Fruit fly (Drosophila melanogaster) whole organism, embryonic: ENCODE results near the gene RpL32.

Experiments used
- ATbp ChIP-seq: fragments of 200-800 bp; sonication (Bioruptor generic); optimal IDR thresholded peaks from 2 replicates; lab custom pipeline; 2017; ENCODE audit warnings: missing biosample characterization, mild to moderate bottlenecking, missing genetic modification characterization, missing genetic modification reagents
- Ada2b ChIP-seq: fragments of 200-800 bp; sonication (Bioruptor generic); IDR thresholded peaks from 2 replicates; pipeline ENCODE4 v1.3.6; 2022; ENCODE audit warnings: missing biosample characterization, missing genetic modification characterization
- Asciz ChIP-seq: fragments of 200-800 bp; sonication (Bioruptor generic); optimal IDR thresholded peaks from 2 replicates; lab custom pipeline; 2017; ENCODE audit warnings: missing biosample characterization, mild to moderate bottlenecking, missing genetic modification characterization, missing genetic modification reagents
- B-H2 ChIP-seq: fragments of 200-800 bp; sonication (Bioruptor generic); optimal IDR thresholded peaks from 2 replicates; lab custom pipeline; 2018; ENCODE audit warnings: missing biosample characterization, mild to moderate bottlenecking, missing genetic modification characterization
- BEAF-32 ChIP-seq: fragments of 200-800 bp; sonication (Bioruptor generic); optimal IDR thresholded peaks from 3 replicates; lab custom pipeline; 2017; ENCODE audit warnings: missing biosample characterization, missing genetic modification characterization, mild to moderate bottlenecking, moderate library complexity, missing genetic modification reagents
- CG10147 ChIP-seq: fragments of 200-800 bp; sonication (Bioruptor generic); optimal IDR thresholded peaks from 2 replicates; lab custom pipeline; 2019; ENCODE audit warnings: missing biosample characterization, mild to moderate bottlenecking, missing genetic modification characterization, moderate library complexity
- CG10209 ChIP-seq: fragments of 200-800 bp; sonication (Bioruptor generic); optimal IDR thresholded peaks from 3 replicates; lab custom pipeline; 2017; ENCODE audit warnings: missing biosample characterization, mild to moderate bottlenecking, missing genetic modification characterization, missing genetic modification reagents
- CG11696 ChIP-seq: fragments of 200-800 bp; sonication (Bioruptor generic); IDR thresholded peaks from 2 replicates; pipeline ENCODE4 v1.3.6; 2022; ENCODE audit warnings: missing biosample characterization, missing genetic modification characterization
- CG12155 ChIP-seq: fragments of 200-800 bp; sonication (Bioruptor generic); optimal IDR thresholded peaks from 3 replicates; lab custom pipeline; 2016; ENCODE audit warnings: missing biosample characterization, missing genetic modification characterization
- CG1233 ChIP-seq: fragments of 200-800 bp; sonication (Bioruptor generic); optimal IDR thresholded peaks from 4 replicates; lab custom pipeline; 2018; ENCODE audit warnings: missing biosample characterization, mild to moderate bottlenecking, missing genetic modification characterization
- CG12391 ChIP-seq: fragments of 200-800 bp; sonication (Bioruptor generic); optimal IDR thresholded peaks from 3 replicates; lab custom pipeline; 2018; ENCODE audit warnings: missing biosample characterization, mild to moderate bottlenecking, missing genetic modification characterization, moderate library complexity
- CG12942 ChIP-seq: fragments of 200-800 bp; sonication (Bioruptor generic); optimal IDR thresholded peaks from 3 replicates; lab custom pipeline; 2016; ENCODE audit warnings: missing biosample characterization, missing genetic modification characterization
- CG1529 ChIP-seq: fragments of 200-800 bp; sonication (Bioruptor generic); optimal IDR thresholded peaks from 3 replicates; lab custom pipeline; 2018; ENCODE audit warnings: missing biosample characterization, missing genetic modification characterization
- CG18262 ChIP-seq: fragments of 200-800 bp; optimal IDR thresholded peaks from 3 replicates; lab custom pipeline; 2019; ENCODE audit warnings: missing biosample characterization, mild to moderate bottlenecking, missing genetic modification characterization, moderate library complexity
- CG2199 ChIP-seq: fragments of 200-800 bp; sonication (Bioruptor generic); IDR thresholded peaks from 3 replicates; pipeline ENCODE4 v1.3.6; 2022; ENCODE audit warnings: missing biosample characterization, missing genetic modification characterization
- CG3995 ChIP-seq: fragments of 200-800 bp; sonication (Bioruptor generic); optimal IDR thresholded peaks from 3 replicates; lab custom pipeline; 2016; ENCODE audit warnings: missing biosample characterization, missing genetic modification characterization
- CG6683 ChIP-seq: fragments of 200-800 bp; sonication (Bioruptor generic); optimal IDR thresholded peaks from 2 replicates; lab custom pipeline; 2017; ENCODE audit warnings: missing biosample characterization, mild to moderate bottlenecking, missing genetic modification characterization, missing genetic modification reagents
- CG7271 ChIP-seq: fragments of 200-800 bp; sonication (Bioruptor generic); optimal IDR thresholded peaks from 2 replicates; lab custom pipeline; 2018; ENCODE audit warnings: missing biosample characterization, mild to moderate bottlenecking, missing genetic modification characterization, moderate library complexity
- CG8281 ChIP-seq: fragments of 200-800 bp; sonication (Bioruptor generic); optimal IDR thresholded peaks from 2 replicates; lab custom pipeline; 2018; ENCODE audit warnings: missing biosample characterization, mild to moderate bottlenecking, missing genetic modification characterization, moderate library complexity
- CG8478 ChIP-seq: fragments of >200 bp; optimal IDR thresholded peaks from 2 replicates; lab custom pipeline; 2018
- CTCF ChIP-seq: fragments of 200-800 bp; sonication (Bioruptor generic); optimal IDR thresholded peaks from 2 replicates; lab custom pipeline; 2017; ENCODE audit warnings: missing biosample characterization, mild to moderate bottlenecking, missing genetic modification characterization, moderate library complexity
- Dek ChIP-seq: fragments of 200-800 bp; sonication (Bioruptor generic); optimal IDR thresholded peaks from 3 replicates; lab custom pipeline; 2019; ENCODE audit warnings: missing biosample characterization, mild to moderate bottlenecking, missing genetic modification characterization, moderate library complexity
- Elba2 ChIP-seq: fragments of 200-800 bp; sonication (Bioruptor generic); optimal IDR thresholded peaks from 3 replicates; lab custom pipeline; 2016; ENCODE audit warnings: missing biosample characterization, missing genetic modification characterization
- Fer1 ChIP-seq: fragments of 200-800 bp; sonication (Bioruptor generic); optimal IDR thresholded peaks from 2 replicates; lab custom pipeline; 2017; ENCODE audit warnings: missing biosample characterization, mild to moderate bottlenecking, missing genetic modification characterization
- HHEX ChIP-seq: fragments of 200-800 bp; sonication (Bioruptor generic); optimal IDR thresholded peaks from 3 replicates; lab custom pipeline; 2017; ENCODE audit warnings: missing biosample characterization, mild to moderate bottlenecking, missing genetic modification characterization, missing genetic modification reagents
- Hey ChIP-seq: fragments of 200-800 bp; sonication (Bioruptor generic); optimal IDR thresholded peaks from 3 replicates; lab custom pipeline; 2018; ENCODE audit warnings: missing biosample characterization, mild to moderate bottlenecking, missing genetic modification characterization
- MESR4 ChIP-seq: fragments of 200-800 bp; sonication (Bioruptor generic); optimal IDR thresholded peaks from 2 replicates; lab custom pipeline; 2018; ENCODE audit warnings: missing biosample characterization, mild to moderate bottlenecking, missing genetic modification characterization, moderate library complexity
- Opbp ChIP-seq: fragments of 200-800 bp; sonication (Bioruptor generic); IDR thresholded peaks from 3 replicates; pipeline ENCODE4 v1.3.6; 2022; ENCODE audit warnings: missing biosample characterization, missing genetic modification characterization; ENCODE audit not compliant: partially characterized antibody
- Optix ChIP-seq: fragments of 200-800 bp; sonication (Bioruptor generic); IDR thresholded peaks from 3 replicates; pipeline ENCODE4 v1.3.6; 2022; ENCODE audit warnings: missing biosample characterization, missing genetic modification characterization
- ash1 ChIP-seq: fragments of 200-800 bp; sonication (Bioruptor generic); optimal IDR thresholded peaks from 2 replicates; lab custom pipeline; 2018; ENCODE audit warnings: missing biosample characterization, mild to moderate bottlenecking, missing genetic modification characterization
- caup ChIP-seq: fragments of 200-800 bp; sonication (Bioruptor generic); optimal IDR thresholded peaks from 3 replicates; lab custom pipeline; 2017; ENCODE audit warnings: missing biosample characterization, mild to moderate bottlenecking, missing genetic modification characterization, moderate library complexity; ENCODE audit not compliant: severe bottlenecking
- crc ChIP-seq: fragments of 200-800 bp; sonication (Bioruptor generic); optimal IDR thresholded peaks from 2 replicates; lab custom pipeline; 2016; ENCODE audit warnings: missing biosample characterization, missing genetic modification characterization
- disco-r ChIP-seq: fragments of 200-800 bp; sonication (Bioruptor generic); optimal IDR thresholded peaks from 2 replicates; lab custom pipeline; 2016; ENCODE audit warnings: missing biosample characterization, missing genetic modification characterization
- emc ChIP-seq: fragments of 200-800 bp; sonication (Bioruptor generic); optimal IDR thresholded peaks from 2 replicates; lab custom pipeline; 2016; ENCODE audit warnings: missing biosample characterization, missing genetic modification characterization
- gsb-n ChIP-seq: fragments of 200-800 bp; sonication (Bioruptor generic); optimal IDR thresholded peaks from 3 replicates; lab custom pipeline; 2018; ENCODE audit warnings: missing biosample characterization, mild to moderate bottlenecking, missing genetic modification characterization
- hkb ChIP-seq, 2 experiments: fragments of 200-800 bp in 1 of 2; fragments of >200 bp in 1 of 2; sonication (Bioruptor generic) in 1 of 2; IDR thresholded peaks in 1 of 2; optimal IDR thresholded peaks in 1 of 2; 2 replicates each; pipeline versions ENCODE4 v1.3.6 to Lab custom; 2017 to 2022; ENCODE audit warnings: missing biosample characterization in 1 of 2, missing genetic modification characterization in 1 of 2
- jigr1 ChIP-seq: fragments of 200-800 bp; sonication (Bioruptor generic); IDR thresholded peaks from 3 replicates; pipeline ENCODE4 v1.3.6; 2022; ENCODE audit warnings: missing biosample characterization, missing genetic modification characterization
- lilli ChIP-seq: fragments of 200-800 bp; sonication (Bioruptor generic); optimal IDR thresholded peaks from 3 replicates; lab custom pipeline; 2016; ENCODE audit warnings: missing biosample characterization, missing genetic modification characterization
- p53 ChIP-seq: fragments of 200-800 bp; sonication (Bioruptor generic); optimal IDR thresholded peaks from 2 replicates; lab custom pipeline; 2016; ENCODE audit warnings: missing biosample characterization, missing genetic modification characterization
- pan ChIP-seq, 4 experiments: fragments of >200 bp in 3 of 4; fragments of 200-800 bp in 1 of 4; sonication (Bioruptor generic) in 1 of 4; optimal IDR thresholded peaks in 3 of 4; IDR thresholded peaks in 1 of 4; 2 replicates each; pipeline versions ENCODE4 v1.3.6 to Lab custom; 2017 to 2022; ENCODE audit warnings: missing biosample characterization in 2 of 4, missing genetic modification characterization in 2 of 4, mixed read lengths in 1 of 4
- pum ChIP-seq: fragments of 200-800 bp; sonication (Bioruptor generic); optimal IDR thresholded peaks from 2 replicates; lab custom pipeline; 2016; ENCODE audit warnings: missing biosample characterization, missing genetic modification characterization
- sc ChIP-seq, 3 experiments: fragments of >200 bp in 2 of 3; fragments of 200-800 bp in 1 of 3; sonication (Bioruptor generic) in 1 of 3; optimal IDR thresholded peaks; 2 replicates in 2 of 3; 3 replicates in 1 of 3; lab custom pipeline; 2017; ENCODE audit warnings: mild to moderate bottlenecking in 1 of 3, missing biosample characterization in 1 of 3, missing genetic modification characterization in 1 of 3, missing genetic modification reagents in 1 of 3
- sim ChIP-seq: fragments of 200-800 bp; sonication (Bioruptor generic); IDR thresholded peaks from 2 replicates; pipeline ENCODE4 v1.3.6; 2022; ENCODE audit warnings: missing biosample characterization, missing genetic modification characterization
- ssp ChIP-seq: fragments of 200-800 bp; sonication (Bioruptor generic); IDR thresholded peaks from 2 replicates; pipeline ENCODE4 v1.3.6; 2022; ENCODE audit warnings: missing biosample characterization, missing genetic modification characterization
- tio ChIP-seq: fragments of 200-800 bp; sonication (Bioruptor generic); optimal IDR thresholded peaks from 2 replicates; lab custom pipeline; 2017; ENCODE audit warnings: missing biosample characterization, missing genetic modification characterization, inconsistent platforms
- vvl ChIP-seq: fragments of 200-800 bp; sonication (Bioruptor generic); IDR thresholded peaks from 2 replicates; pipeline ENCODE4 v1.3.6; 2022; ENCODE audit warnings: missing biosample characterization, missing genetic modification characterization
- z ChIP-seq: fragments of 200-800 bp; sonication (Bioruptor generic); IDR thresholded peaks from 3 replicates; pipeline ENCODE4 v1.3.6; 2022; ENCODE audit warnings: missing biosample characterization, missing genetic modification characterization

The RpL32 gene

DNA sequence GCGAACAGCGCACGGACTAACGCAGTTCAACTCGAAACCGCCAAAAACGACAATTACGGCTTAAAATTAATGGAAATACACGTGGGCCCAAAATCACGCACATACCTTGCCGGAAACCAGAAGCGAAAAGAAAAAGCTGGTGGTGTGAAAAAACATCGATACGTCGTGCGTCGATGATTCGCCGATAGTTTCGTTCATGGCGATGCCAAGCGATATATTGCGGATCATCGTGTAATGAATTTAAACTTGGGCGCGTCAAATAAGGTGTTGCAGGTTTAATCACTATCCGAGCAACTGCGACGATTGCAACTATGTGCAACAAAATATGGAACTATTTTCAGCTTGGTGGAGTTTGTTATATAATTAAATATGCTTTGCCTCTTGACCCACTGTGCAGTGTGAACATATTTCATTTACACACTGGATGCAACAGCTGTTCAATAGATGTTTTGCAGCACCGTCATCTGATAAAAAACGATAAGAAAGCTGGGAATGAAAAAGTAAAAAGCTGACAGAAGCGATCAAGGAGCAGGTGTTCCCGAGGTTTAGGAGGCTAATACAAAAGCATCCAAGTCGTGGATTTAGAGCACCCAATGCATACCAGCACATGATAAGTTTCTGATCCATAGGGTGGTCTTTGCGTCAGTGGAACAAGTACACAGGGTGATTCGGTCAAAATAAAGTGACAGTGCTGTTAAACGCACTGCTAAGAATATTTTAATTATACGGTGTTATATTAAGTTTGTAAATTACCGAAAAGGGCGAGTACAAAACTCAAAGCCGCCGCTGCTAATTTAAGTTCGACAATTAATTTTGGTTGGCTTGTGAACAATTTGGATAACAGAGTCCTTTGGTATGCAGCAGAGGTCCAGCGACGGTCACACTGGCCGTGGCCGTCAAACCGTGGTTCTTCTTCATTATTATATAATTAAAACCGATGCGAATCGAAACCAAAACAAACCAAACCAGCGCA, at the start of gene RpL32, which contains the start of gene CG7943 (continued):
- TF ChIP-seq Hey (tag; lab: Kevin White, UChicago) (peak; percentile 89), CG8478 (lab: Kevin White, UChicago) (no peak), CG2199 (GFP tag; lab: Robert Waterston, UW) (peak; percentile 79; the same call in 2 of the 3 replicates), ssp (peak; percentile 91), CG10209 (GFP tag; lab: Kevin White, UChicago) (peak; percentile 90), p53 (GFP tag; lab: Kevin White, UChicago) (peak; percentile 94), crc (GFP tag; lab: Kevin White, UChicago) (peak; percentile 95), vvl (GFP tag; lab: Robert Waterston, UW) (peak; percentile 97), sim (peak; percentile 81), CG12391 (tag; lab: Kevin White, UChicago) (peak; percentile 92), hkb (optimal IDR thresholded peaks at IDR 0.05; lab: Kevin White, UChicago) (peak; percentile 62), hkb (GFP tag; IDR thresholded peaks at IDR 0.05; lab: Robert Waterston, UW) (peak; percentile 96), CG12155 (peak; percentile 78), Ada2b (peak; percentile 94), Asciz (GFP tag; lab: Kevin White, UChicago) (peak; percentile 92), B-H2 (GFP tag; lab: Kevin White, UChicago) (peak; percentile 95), z (GFP tag; lab: Robert Waterston, UW) (peak; percentile 50; the same call in 2 of the 3 replicates), caup (GFP tag; lab: Kevin White, UChicago) (peak; percentile 97), jigr1 (GFP tag; lab: Robert Waterston, UW) (peak; percentile 83), CG1529 (peak; percentile 71), CG8281 (tag; lab: Kevin White, UChicago) (peak; percentile 60), CG18262 (tag; lab: Kevin White, UChicago) (peak; percentile 90), HHEX (GFP tag; lab: Kevin White, UChicago) (peak; percentile 95), Fer1 (peak; percentile 95), Dek (tag; lab: Kevin White, UChicago) (peak; percentile 90), gsb-n (tag; lab: Kevin White, UChicago) (peak; percentile 76), disco-r (GFP tag; lab: Kevin White, UChicago) (peak; percentile 92), ATbp (GFP tag; lab: Kevin White, UChicago) (peak; percentile 83), BEAF-32 (GFP tag; lab: Kevin White, UChicago) (peak; percentile 100), CTCF (GFP tag; lab: Kevin White, UChicago) (peak; percentile 67), MESR4 (peak; percentile 93), pan (optimal IDR thresholded peaks at IDR 0.05; lab: Kevin White, UChicago) (no peak), pan (GFP tag; optimal IDR thresholded peaks at IDR 0.05 in 1 of 2, IDR thresholded peaks at IDR 0.05 in 1 of 2) (peak in 1 of 2 experiments; percentile 96), ash1 (GFP tag; lab: Kevin White, UChicago) (peak; percentile 94), CG3995 (GFP tag; lab: Kevin White, UChicago) (peak; percentile 85), Opbp (GFP tag; lab: Robert Waterston, UW) (peak; percentile 100), CG6683 (GFP tag; lab: Kevin White, UChicago) (peak; percentile 84), CG10147 (GFP tag; lab: Kevin White, UChicago) (peak; percentile 90), Optix (GFP tag; lab: Robert Waterston, UW) (peak; percentile 97), Elba2 (GFP tag; lab: Kevin White, UChicago) (peak; percentile 34), sc (optimal IDR thresholded peaks at IDR 0.05; lab: Kevin White, UChicago) (no peak), sc (GFP tag; optimal IDR thresholded peaks at IDR 0.05; lab: Kevin White, UChicago) (peak; percentile 75), pum (GFP tag; lab: Kevin White, UChicago) (peak; percentile 97), tio (no peak), CG1233 (GFP tag; lab: Kevin White, UChicago) (peak; percentile 86), CG11696 (GFP tag; lab: Robert Waterston, UW) (peak; percentile 83), CG7271 (tag; lab: Kevin White, UChicago) (peak; percentile 84), CG12942 (peak; percentile 78), emc (GFP tag; lab: Kevin White, UChicago) (peak; percentile 94), lilli (GFP tag; lab: Kevin White, UChicago) (peak; percentile 93)
